Worm (Caenorhabditis elegans) whole organism, midembryonic: ENCODE measurements around the gene ntl-3.
A peak's percentile ranks its signal among the peaks of the same experiment; 100 is the strongest.
"Not testable (repeated sequence)": the region's sequence is repeated elsewhere in the genome, so short reads cannot be mapped to it uniquely, and the experiment has no call there.

Source experiments
- T22C8.4 ChIP-seq: fragments of 200-800 bp; sonication (Bioruptor generic); IDR thresholded peaks from 2 replicates; pipeline ENCODE4 v1.3.6; 2022; ENCODE audit warnings: missing genetic modification characterization, missing compliant biosample characterization
- cog-1 ChIP-seq: sonication (generic microtip); optimal IDR thresholded peaks from 2 replicates; lab custom pipeline; 2016; ENCODE audit warnings: missing genetic modification characterization, missing compliant biosample characterization
- flt-1 ChIP-seq: fragments of 200-800 bp; sonication (Bioruptor generic); IDR thresholded peaks from 2 replicates; pipeline ENCODE4 v1.3.6; 2022; ENCODE audit warnings: missing genetic modification characterization, missing compliant biosample characterization
- klf-2 ChIP-seq: fragments of 200-800 bp; sonication (Bioruptor generic); conservative IDR thresholded peaks from 2 replicates; pipeline ENCODE4 v1.3.6; 2022; ENCODE audit warnings: missing genetic modification reagents, missing genetic modification characterization, missing compliant biosample characterization
- med-1 ChIP-seq: sonication (generic microtip); optimal IDR thresholded peaks from 2 replicates; lab custom pipeline; 2017; ENCODE audit warnings: missing genetic modification characterization, mild to moderate bottlenecking, missing compliant biosample characterization, antibody characterized with exemption, missing genetic modification reagents; ENCODE audit not compliant: insufficient read depth
- ref-1 ChIP-seq: fragments of 200-800 bp; sonication (Bioruptor generic); conservative IDR thresholded peaks from 2 replicates; pipeline ENCODE4 v1.3.6; 2022; ENCODE audit warnings: missing genetic modification reagents, missing genetic modification characterization, missing compliant biosample characterization
- tab-1 ChIP-seq: fragments of 200-800 bp; sonication (Bioruptor generic); IDR thresholded peaks from 2 replicates; pipeline ENCODE4 v1.3.6; 2022; ENCODE audit warnings: missing genetic modification characterization, missing compliant biosample characterization
- ztf-23 ChIP-seq: fragments of 200-800 bp; sonication (Bioruptor generic); IDR thresholded peaks from 2 replicates; pipeline ENCODE4 v1.3.6; 2022; ENCODE audit warnings: missing genetic modification reagents, missing genetic modification characterization, missing compliant biosample characterization
- ztf-29 ChIP-seq: fragments of 200-800 bp; sonication (Bioruptor generic); IDR thresholded peaks from 2 replicates; pipeline ENCODE4 v1.3.6; 2022; ENCODE audit warnings: missing genetic modification reagents, missing genetic modification characterization, missing compliant biosample characterization

Gene ntl-3

ce11 chrIII:11846365-11846764, at the start of gene ntl-3:
Gene ntl-3 (minus strand): TSS chrIII:11846465.
- TF ChIP-seq cog-1 (tag; lab: Kevin White, UChicago), result no peak
- TF ChIP-seq klf-2, result no peak
- no peak for TF ChIP-seq ref-1 (GFP tag; lab: Robert Waterston, UW)
- no peak for TF ChIP-seq tab-1 (GFP tag; lab: Robert Waterston, UW)
- no peak for TF ChIP-seq flt-1 (GFP tag; lab: Robert Waterston, UW)
- no peak for TF ChIP-seq ztf-29 (GFP tag; lab: Robert Waterston, UW)
- no peak for TF ChIP-seq T22C8.4 (GFP tag; lab: Robert Waterston, UW)
- TF ChIP-seq ztf-23 (GFP tag; lab: Robert Waterston, UW), result no peak
- no peak for TF ChIP-seq med-1

ce11 chrIII:11895504-11895903, 49.2 kb upstream of the ntl-3 start:
- TF ChIP-seq ref-1 (GFP tag; lab: Robert Waterston, UW) (no peak), med-1 (no peak), klf-2 (no peak), ztf-23 (GFP tag; lab: Robert Waterston, UW) (no peak), ztf-29 (GFP tag; lab: Robert Waterston, UW) (no peak), T22C8.4 (GFP tag; lab: Robert Waterston, UW) (no peak), flt-1 (GFP tag; lab: Robert Waterston, UW) (no peak), tab-1 (GFP tag; lab: Robert Waterston, UW) (no peak), cog-1 (tag; lab: Kevin White, UChicago) (no peak)

- TF ChIP-seq med-1, result no peak
- no peak for TF ChIP-seq flt-1 (GFP tag; lab: Robert Waterston, UW)
- TF ChIP-seq ztf-29 (GFP tag; lab: Robert Waterston, UW), result no peak
- no peak for TF ChIP-seq ztf-23 (GFP tag; lab: Robert Waterston, UW)
- no peak for TF ChIP-seq tab-1 (GFP tag; lab: Robert Waterston, UW)
- no peak for TF ChIP-seq klf-2
- TF ChIP-seq T22C8.4 (GFP tag; lab: Robert Waterston, UW), result no peak
- no peak for TF ChIP-seq cog-1 (tag; lab: Kevin White, UChicago)
Observed at ce11 chrIII:11892939-11893338, 46.7 kb upstream of the ntl-3 start, which contains the start of gene Y56A3A.41. Gene Y56A3A.41 (minus strand): TSS chrIII:11893039.

ce11 chrIII:11891335-11891734, 45.1 kb upstream of the ntl-3 start, which contains the start of gene faah-5:
Gene faah-5 (minus strand): TSS chrIII:11891435.
- TF ChIP-seq klf-2 (no peak), T22C8.4 (GFP tag; lab: Robert Waterston, UW) (no peak), tab-1 (GFP tag; lab: Robert Waterston, UW) (no peak), flt-1 (GFP tag; lab: Robert Waterston, UW) (no peak)

ce11 chrIII:11883694-11884093, 37.4 kb upstream of the ntl-3 start, which contains the start of gene fbxb-22:
Gene fbxb-22 (minus strand): TSS chrIII:11883754.
- not testable (repeated sequence) for TF ChIP-seq T22C8.4 (GFP tag; lab: Robert Waterston, UW); tab-1 (GFP tag; lab: Robert Waterston, UW); med-1

- TF ChIP-seq med-1, result no peak
Observed at ce11 chrIII:11881549-11881948, 35.3 kb upstream of the ntl-3 start.

- TF ChIP-seq ref-1 (GFP tag; lab: Robert Waterston, UW) (no peak), klf-2 (no peak), T22C8.4 (GFP tag; lab: Robert Waterston, UW) (no peak), cog-1 (tag; lab: Kevin White, UChicago) (no peak), tab-1 (GFP tag; lab: Robert Waterston, UW) (no peak), ztf-29 (GFP tag; lab: Robert Waterston, UW) (no peak), med-1 (no peak), ztf-23 (GFP tag; lab: Robert Waterston, UW) (no peak)
Observed at ce11 chrIII:11878751-11879150, 32.5 kb upstream of the ntl-3 start, which contains the start of gene Y56A3A.6. Gene Y56A3A.6 (minus strand): TSS chrIII:11878803.

ce11 chrIII:11876130-11876529, 29.9 kb upstream of the ntl-3 start:
- TF ChIP-seq klf-2 (no peak), tab-1 (GFP tag; lab: Robert Waterston, UW) (0 out of 2 replicates have a peak, but pooled peaks have one; percentile 27), ref-1 (GFP tag; lab: Robert Waterston, UW) (no peak), cog-1 (tag; lab: Kevin White, UChicago) (no peak), ztf-23 (GFP tag; lab: Robert Waterston, UW) (no peak), T22C8.4 (GFP tag; lab: Robert Waterston, UW) (no peak), flt-1 (GFP tag; lab: Robert Waterston, UW) (no peak)

ce11 chrIII:11874242-11874641, 28.0 kb upstream of the ntl-3 start:
- TF ChIP-seq cog-1 (tag; lab: Kevin White, UChicago) (no peak), flt-1 (GFP tag; lab: Robert Waterston, UW) (no peak)

- TF ChIP-seq ztf-23 (GFP tag; lab: Robert Waterston, UW), result no peak
- TF ChIP-seq ref-1 (GFP tag; lab: Robert Waterston, UW), result no peak
- TF ChIP-seq med-1, result no peak
- no peak for TF ChIP-seq cog-1 (tag; lab: Kevin White, UChicago)
- no peak for TF ChIP-seq klf-2
- TF ChIP-seq T22C8.4 (GFP tag; lab: Robert Waterston, UW), result no peak
Observed at ce11 chrIII:11871617-11872016, 25.4 kb upstream of the ntl-3 start.

- TF ChIP-seq T22C8.4 (GFP tag; lab: Robert Waterston, UW) (no peak), ztf-29 (GFP tag; lab: Robert Waterston, UW) (no peak), flt-1 (GFP tag; lab: Robert Waterston, UW) (0 out of 2 replicates have a peak, but pooled peaks have one; percentile 46), med-1 (no peak), ztf-23 (GFP tag; lab: Robert Waterston, UW) (peak; percentile 55; the same call in 1 of the 2 replicates), ref-1 (GFP tag; lab: Robert Waterston, UW) (no peak), tab-1 (GFP tag; lab: Robert Waterston, UW) (no peak), cog-1 (tag; lab: Kevin White, UChicago) (peak; percentile 64), klf-2 (no peak)
Observed at ce11 chrIII:11870009-11870408, 23.7 kb upstream of the ntl-3 start.
